Worm (Caenorhabditis elegans) whole organism, midembryonic: ENCODE results near the gene F44G4.1.

ENCODE experiments used
- T22C8.4 ChIP-seq: fragments of 200-800 bp; sonication (Bioruptor generic); IDR thresholded peaks from 2 replicates; pipeline ENCODE4 v1.3.6; 2022; ENCODE audit warnings: missing genetic modification characterization, missing compliant biosample characterization
- cog-1 ChIP-seq: sonication (generic microtip); optimal IDR thresholded peaks from 2 replicates; lab custom pipeline; 2016; ENCODE audit warnings: missing genetic modification characterization, missing compliant biosample characterization
- flt-1 ChIP-seq: fragments of 200-800 bp; sonication (Bioruptor generic); IDR thresholded peaks from 2 replicates; pipeline ENCODE4 v1.3.6; 2022; ENCODE audit warnings: missing genetic modification characterization, missing compliant biosample characterization
- klf-2 ChIP-seq: fragments of 200-800 bp; sonication (Bioruptor generic); conservative IDR thresholded peaks from 2 replicates; pipeline ENCODE4 v1.3.6; 2022; ENCODE audit warnings: missing genetic modification reagents, missing genetic modification characterization, missing compliant biosample characterization
- med-1 ChIP-seq: sonication (generic microtip); optimal IDR thresholded peaks from 2 replicates; lab custom pipeline; 2017; ENCODE audit warnings: missing genetic modification characterization, mild to moderate bottlenecking, missing compliant biosample characterization, antibody characterized with exemption, missing genetic modification reagents; ENCODE audit not compliant: insufficient read depth
- ref-1 ChIP-seq: fragments of 200-800 bp; sonication (Bioruptor generic); conservative IDR thresholded peaks from 2 replicates; pipeline ENCODE4 v1.3.6; 2022; ENCODE audit warnings: missing genetic modification reagents, missing genetic modification characterization, missing compliant biosample characterization
- tab-1 ChIP-seq: fragments of 200-800 bp; sonication (Bioruptor generic); IDR thresholded peaks from 2 replicates; pipeline ENCODE4 v1.3.6; 2022; ENCODE audit warnings: missing genetic modification characterization, missing compliant biosample characterization
- ztf-23 ChIP-seq: fragments of 200-800 bp; sonication (Bioruptor generic); IDR thresholded peaks from 2 replicates; pipeline ENCODE4 v1.3.6; 2022; ENCODE audit warnings: missing genetic modification reagents, missing genetic modification characterization, missing compliant biosample characterization
- ztf-29 ChIP-seq: fragments of 200-800 bp; sonication (Bioruptor generic); IDR thresholded peaks from 2 replicates; pipeline ENCODE4 v1.3.6; 2022; ENCODE audit warnings: missing genetic modification reagents, missing genetic modification characterization, missing compliant biosample characterization

Gene F44G4.1

ce11 chrII:8994336-8994735 is at the start of gene F44G4.1:
Gene F44G4.1, plus strand, starts transcription at chrII:8994636.
- TF ChIP-seq T22C8.4 (GFP tag; lab: Robert Waterston, UW) (no peak), ztf-29 (GFP tag; lab: Robert Waterston, UW) (no peak), ref-1 (GFP tag; lab: Robert Waterston, UW) (no peak), tab-1 (GFP tag; lab: Robert Waterston, UW) (no peak), klf-2 (GFP tag; lab: Robert Waterston, UW) (no peak), flt-1 (GFP tag; lab: Robert Waterston, UW) (no peak)

DNA sequence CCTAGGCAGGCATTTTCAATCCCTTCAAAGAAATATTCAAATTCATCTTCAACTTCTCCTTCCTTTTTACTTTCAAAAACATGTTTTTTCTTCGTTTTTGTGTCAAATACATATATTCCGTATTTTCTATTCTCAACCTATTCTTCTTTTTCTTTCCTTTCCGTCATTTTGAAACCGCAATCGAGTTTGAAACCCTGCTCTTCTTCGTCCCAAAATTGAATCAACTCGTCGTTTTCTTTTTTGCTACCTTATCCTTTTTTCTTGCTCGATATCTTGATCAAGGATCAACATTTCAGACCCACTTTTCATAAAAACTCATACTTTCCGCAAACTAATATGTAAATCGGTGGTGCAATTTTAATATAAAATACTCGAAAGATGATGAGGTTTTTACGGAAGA is 49.3 kb upstream of the F44G4.1 start:
- no peak for TF ChIP-seq flt-1 (GFP tag; lab: Robert Waterston, UW)
- no peak for TF ChIP-seq klf-2 (GFP tag; lab: Robert Waterston, UW)
- TF ChIP-seq cog-1 (tag; lab: Kevin White, UChicago): no peak
- no peak for TF ChIP-seq ztf-29 (GFP tag; lab: Robert Waterston, UW)
- TF ChIP-seq tab-1 (GFP tag; lab: Robert Waterston, UW): no peak
- TF ChIP-seq med-1 (GFP tag; lab: Kevin White, UChicago): no peak
- TF ChIP-seq T22C8.4 (GFP tag; lab: Robert Waterston, UW): no peak
- no peak for TF ChIP-seq ztf-23 (GFP tag; lab: Robert Waterston, UW)
- no peak for TF ChIP-seq ref-1 (GFP tag; lab: Robert Waterston, UW)

DNA sequence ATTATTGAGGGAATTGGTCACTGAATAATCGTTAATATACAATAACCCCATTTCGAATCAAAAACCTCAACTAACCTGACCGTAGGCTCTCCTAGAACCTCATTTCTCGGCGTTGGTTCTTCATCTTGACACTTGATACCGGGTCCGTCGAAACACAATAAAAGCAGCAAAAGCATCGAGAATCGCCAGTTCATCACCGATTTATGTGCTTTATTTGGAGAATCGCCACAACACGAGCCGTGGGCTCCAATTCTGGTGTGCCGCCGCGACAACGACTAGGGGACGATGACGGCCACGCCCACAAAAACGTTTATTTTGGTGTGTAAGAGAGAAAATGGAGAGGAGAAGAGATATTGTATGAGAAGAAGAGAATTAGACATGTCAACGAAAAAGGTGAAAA is 47.0 kb upstream of the F44G4.1 start, which contains the start of gene cutl-15:
Gene cutl-15, minus strand, starts transcription at position 298 of the 400 bp plus-strand sequence.
- no peak for TF ChIP-seq tab-1 (GFP tag; lab: Robert Waterston, UW)
- TF ChIP-seq cog-1 (tag; lab: Kevin White, UChicago): no peak
- no peak for TF ChIP-seq ztf-29 (GFP tag; lab: Robert Waterston, UW)
- TF ChIP-seq klf-2 (GFP tag; lab: Robert Waterston, UW): no peak
- no peak for TF ChIP-seq med-1 (GFP tag; lab: Kevin White, UChicago)
- no peak for TF ChIP-seq flt-1 (GFP tag; lab: Robert Waterston, UW)
- TF ChIP-seq ref-1 (GFP tag; lab: Robert Waterston, UW): no peak
- no peak for TF ChIP-seq ztf-23 (GFP tag; lab: Robert Waterston, UW)
- no peak for TF ChIP-seq T22C8.4 (GFP tag; lab: Robert Waterston, UW)

- TF ChIP-seq T22C8.4 (GFP tag; lab: Robert Waterston, UW): no peak
- TF ChIP-seq ref-1 (GFP tag; lab: Robert Waterston, UW): no peak
- no peak for TF ChIP-seq klf-2 (GFP tag; lab: Robert Waterston, UW)
- TF ChIP-seq ztf-29 (GFP tag; lab: Robert Waterston, UW): no peak
- no peak for TF ChIP-seq med-1 (GFP tag; lab: Kevin White, UChicago)
- TF ChIP-seq tab-1 (GFP tag; lab: Robert Waterston, UW): no peak
- no peak for TF ChIP-seq ztf-23 (GFP tag; lab: Robert Waterston, UW)
These were observed 45.8 kb upstream of the F44G4.1 start for ce11 chrII:8948640-8949039.

DNA sequence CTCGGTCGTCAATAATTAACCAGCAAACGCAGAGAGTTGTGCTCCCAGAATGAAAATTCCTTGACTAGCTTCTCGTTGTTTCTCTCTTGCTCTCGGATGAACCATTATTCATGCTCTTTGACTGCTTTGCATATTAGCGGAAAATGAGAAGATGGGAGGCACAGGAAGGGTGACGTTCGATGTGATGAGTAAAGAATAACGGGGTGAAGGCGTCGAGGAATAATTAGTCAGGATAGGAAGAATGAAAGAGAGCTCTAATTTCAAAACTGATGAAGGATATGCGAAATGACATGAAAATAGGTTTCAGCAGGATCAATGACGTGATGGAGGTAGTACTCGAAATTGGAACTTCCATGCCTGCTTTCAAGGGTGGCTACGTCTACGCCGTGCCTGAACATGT is 43.2 kb upstream of the F44G4.1 start:
- no peak for TF ChIP-seq med-1 (GFP tag; lab: Kevin White, UChicago)
- TF ChIP-seq T22C8.4 (GFP tag; lab: Robert Waterston, UW): no peak
- no peak for TF ChIP-seq ztf-23 (GFP tag; lab: Robert Waterston, UW)
- TF ChIP-seq klf-2 (GFP tag; lab: Robert Waterston, UW): no peak
- TF ChIP-seq cog-1 (tag; lab: Kevin White, UChicago): no peak
- no peak for TF ChIP-seq ztf-29 (GFP tag; lab: Robert Waterston, UW)

DNA sequence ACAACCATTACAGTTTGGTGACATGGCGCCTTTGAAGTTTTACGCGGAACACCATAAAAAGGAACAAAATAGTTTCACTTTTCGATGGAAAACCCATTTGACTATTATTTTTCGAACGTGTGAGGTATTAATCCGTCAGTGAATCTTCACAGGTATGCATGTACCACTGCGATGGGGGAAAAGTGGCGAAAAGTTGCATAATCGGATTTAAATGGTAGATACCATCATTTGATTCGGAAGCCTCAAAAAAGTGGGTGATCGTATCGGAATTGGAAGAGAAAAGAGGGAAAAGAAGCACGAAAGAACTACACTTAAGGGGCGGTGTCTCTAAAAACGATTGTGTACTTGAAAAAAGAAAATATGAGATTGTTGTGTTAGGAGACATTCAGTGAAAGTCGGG is 40.7 kb upstream of the F44G4.1 start:
- TF ChIP-seq cog-1 (tag; lab: Kevin White, UChicago): no peak
- no peak for TF ChIP-seq klf-2 (GFP tag; lab: Robert Waterston, UW)
- TF ChIP-seq ztf-29 (GFP tag; lab: Robert Waterston, UW): no peak
- no peak for TF ChIP-seq med-1 (GFP tag; lab: Kevin White, UChicago)
- TF ChIP-seq tab-1 (GFP tag; lab: Robert Waterston, UW): no peak

DNA sequence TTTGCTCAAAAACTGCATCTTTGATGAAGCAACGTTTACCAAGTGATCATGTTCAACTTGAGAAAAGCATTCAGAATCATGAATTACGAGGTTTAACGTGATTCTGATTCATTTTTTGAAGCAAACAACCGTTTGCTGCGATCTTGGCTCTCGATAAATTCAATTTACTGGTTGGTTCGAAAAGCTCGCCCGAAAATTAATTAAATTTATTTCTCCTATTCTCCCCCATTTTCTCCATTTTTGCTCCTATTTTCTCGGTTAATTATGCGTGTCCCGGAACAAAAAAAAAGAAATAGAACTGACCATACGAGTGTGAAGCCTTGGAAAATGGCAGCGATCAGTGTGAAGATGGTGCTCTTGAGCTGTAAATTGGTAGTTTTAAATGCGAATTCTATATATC is 37.5 kb upstream of the F44G4.1 start:
- no peak for TF ChIP-seq klf-2 (GFP tag; lab: Robert Waterston, UW)
- TF ChIP-seq flt-1 (GFP tag; lab: Robert Waterston, UW): no peak
- no peak for TF ChIP-seq cog-1 (tag; lab: Kevin White, UChicago)
- no peak for TF ChIP-seq ztf-29 (GFP tag; lab: Robert Waterston, UW)
- TF ChIP-seq ztf-23 (GFP tag; lab: Robert Waterston, UW): no peak
- no peak for TF ChIP-seq T22C8.4 (GFP tag; lab: Robert Waterston, UW)
- TF ChIP-seq tab-1 (GFP tag; lab: Robert Waterston, UW): no peak
- TF ChIP-seq med-1 (GFP tag; lab: Kevin White, UChicago): no peak
- TF ChIP-seq ref-1 (GFP tag; lab: Robert Waterston, UW): no peak

DNA sequence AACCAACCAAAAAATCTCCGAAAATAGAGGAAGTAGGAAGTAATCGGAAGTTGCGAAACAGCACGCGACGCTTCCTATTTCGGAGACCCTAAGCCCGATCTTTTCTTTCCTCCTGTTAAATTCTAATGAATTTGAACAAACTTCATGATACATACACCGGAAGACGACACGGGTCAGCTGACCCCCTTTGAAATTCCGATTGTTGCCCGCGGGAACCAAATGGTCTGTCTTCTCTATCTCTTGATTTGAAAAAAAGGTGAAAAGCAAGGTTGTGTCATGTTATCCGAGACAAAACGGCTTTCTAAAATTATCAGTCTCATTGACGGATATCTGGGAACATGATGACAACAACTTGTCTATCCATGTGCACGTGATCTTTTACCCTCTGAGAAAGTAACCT is 35.4 kb upstream of the F44G4.1 start:
- TF ChIP-seq med-1 (GFP tag; lab: Kevin White, UChicago) (no peak), flt-1 (GFP tag; lab: Robert Waterston, UW) (no peak), T22C8.4 (GFP tag; lab: Robert Waterston, UW) (no peak)

DNA sequence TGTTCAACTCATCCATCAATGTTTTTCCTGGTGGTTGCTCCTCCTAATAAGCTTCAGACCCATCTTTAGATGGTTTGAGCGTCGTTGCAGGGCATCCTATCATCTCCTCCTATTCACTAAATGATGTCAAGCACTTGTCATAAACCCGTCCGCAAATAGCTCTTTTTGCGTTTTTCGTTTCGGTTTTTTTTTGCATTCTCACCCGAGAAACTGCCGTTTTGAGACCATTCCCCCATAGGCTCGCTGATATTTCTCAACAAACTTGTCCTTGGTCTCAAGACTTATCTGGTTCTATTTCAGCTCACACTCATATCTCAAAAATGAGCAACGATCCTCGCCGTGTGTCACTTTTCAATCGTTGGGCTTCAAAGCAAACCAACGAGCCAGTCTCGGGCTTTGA is 34.0 kb upstream of the F44G4.1 start, which contains the start of gene cal-2:
Gene cal-2, plus strand, starts transcription at position 301 of the 400 bp plus-strand sequence.
- TF ChIP-seq ztf-29 (GFP tag; lab: Robert Waterston, UW): no peak
- TF ChIP-seq T22C8.4 (GFP tag; lab: Robert Waterston, UW): no peak
- no peak for TF ChIP-seq ref-1 (GFP tag; lab: Robert Waterston, UW)
- TF ChIP-seq klf-2 (GFP tag; lab: Robert Waterston, UW): no peak
- no peak for TF ChIP-seq flt-1 (GFP tag; lab: Robert Waterston, UW)
- no peak for TF ChIP-seq med-1 (GFP tag; lab: Kevin White, UChicago)
- no peak for TF ChIP-seq cog-1 (tag; lab: Kevin White, UChicago)
- no peak for TF ChIP-seq ztf-23 (GFP tag; lab: Robert Waterston, UW)
- no peak for TF ChIP-seq tab-1 (GFP tag; lab: Robert Waterston, UW)
